Worm (Caenorhabditis elegans): ENCODE measurements around the gene col-118.

The col-118 gene

ce11 chrIV:8819471-8819870, 28.5 kb upstream of the col-118 start:
- no peak for TF ChIP-seq Y48G9A.11 (GFP tag; IDR thresholded peaks at IDR 0.05)
- no peak for TF ChIP-seq madf-9 (GFP tag; conservative IDR thresholded peaks at IDR 0.05)
- TF ChIP-seq F26F4.8 (GFP tag; conservative IDR thresholded peaks at IDR 0.05) = no peak
- no peak for TF ChIP-seq arid-1 (GFP tag; conservative IDR thresholded peaks at IDR 0.05)
- no peak for TF ChIP-seq set-16 (GFP tag; IDR thresholded peaks at IDR 0.05)
- no peak for TF ChIP-seq lin-38 (GFP tag; IDR thresholded peaks at IDR 0.05)
- TF ChIP-seq dmd-6 (GFP tag; IDR thresholded peaks at IDR 0.05) = no peak
- no peak for TF ChIP-seq ceh-20 (GFP tag; IDR thresholded peaks at IDR 0.05)
- no peak for TF ChIP-seq daf-12 (tag; optimal IDR thresholded peaks at IDR 0.05)
- TF ChIP-seq ceh-32 (tag; optimal IDR thresholded peaks at IDR 0.05; ENCODE audit: poor library complexity) = no peak
- TF ChIP-seq ZK337.2 (GFP tag; IDR thresholded peaks at IDR 0.05) = no peak
- TF ChIP-seq nhr-6 (tag; optimal IDR thresholded peaks at IDR 0.05) = no peak
- no peak for TF ChIP-seq ceh-44 (GFP tag; IDR thresholded peaks at IDR 0.05)
- TF ChIP-seq Y5F2A.4 (GFP tag; optimal IDR thresholded peaks at IDR 0.05) = no peak
- no peak for TF ChIP-seq ztf-7 (tag; optimal IDR thresholded peaks at IDR 0.05)

DNA sequence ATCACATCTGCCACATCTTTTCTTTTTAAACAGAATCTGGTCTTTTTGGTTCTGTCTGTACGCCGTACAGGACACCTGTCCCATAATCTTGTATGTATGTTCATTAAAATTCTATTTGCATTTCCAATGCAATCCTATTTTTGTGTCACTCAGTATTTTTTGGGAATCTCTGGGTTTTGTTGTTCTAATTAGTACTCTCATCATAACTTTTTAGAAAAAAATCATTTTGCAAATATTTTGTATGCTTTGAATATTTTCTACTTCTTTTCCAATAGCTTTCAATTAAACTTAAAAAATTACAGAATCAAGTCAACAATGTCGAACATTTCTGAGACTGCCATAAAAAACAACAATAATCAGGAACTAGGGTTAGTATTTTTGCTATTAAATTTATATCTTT, 28.0 kb upstream of the col-118 start, which contains the start of gene T28C6.3:
Gene T28C6.3, plus strand, starts transcription at position 301 of the 400 bp plus-strand sequence.
- TF ChIP-seq cey-2 (tag; optimal IDR thresholded peaks at IDR 0.05; ENCODE audit: borderline replicate concordance, insufficient read depth) = no peak
- no peak for TF ChIP-seq T20F7.1 (GFP tag; optimal IDR thresholded peaks at IDR 0.05)
- TF ChIP-seq php-3 (GFP tag; IDR thresholded peaks at IDR 0.05) = no peak
- no peak for TF ChIP-seq hlh-11 (tag; optimal IDR thresholded peaks at IDR 0.05)
- TF ChIP-seq mxl-3 (GFP tag; optimal IDR thresholded peaks at IDR 0.05) = no peak
- no peak for TF ChIP-seq zfp-3 (GFP tag; conservative IDR thresholded peaks at IDR 0.05)
- TF ChIP-seq ceh-82 (tag; optimal IDR thresholded peaks at IDR 0.05) = no peak
- TF ChIP-seq rbr-2 (tag; optimal IDR thresholded peaks at IDR 0.05) = no peak
- no peak for TF ChIP-seq hlh-30 (tag; optimal IDR thresholded peaks at IDR 0.05; ENCODE audit: insufficient read depth)
- TF ChIP-seq ama-1 (optimal IDR thresholded peaks at IDR 0.05) = no peak
- TF ChIP-seq dmd-9 (GFP tag; IDR thresholded peaks at IDR 0.05) = no peak
- TF ChIP-seq daf-12 (tag; optimal IDR thresholded peaks at IDR 0.05) = no peak
- no peak for TF ChIP-seq nhr-102 (tag; optimal IDR thresholded peaks at IDR 0.05)
- TF ChIP-seq duxl-1 (tag; optimal IDR thresholded peaks at IDR 0.05; ENCODE audit: poor library complexity) = no peak
- no peak for TF ChIP-seq aly-2 (tag; optimal IDR thresholded peaks at IDR 0.05)
- no peak for TF ChIP-seq egl-43 (GFP tag; IDR thresholded peaks at IDR 0.05)
- TF ChIP-seq ctbp-1 (GFP tag; IDR thresholded peaks at IDR 0.05) = no peak
- TF ChIP-seq mdt-29 (GFP tag; IDR thresholded peaks at IDR 0.05) = no peak

DNA sequence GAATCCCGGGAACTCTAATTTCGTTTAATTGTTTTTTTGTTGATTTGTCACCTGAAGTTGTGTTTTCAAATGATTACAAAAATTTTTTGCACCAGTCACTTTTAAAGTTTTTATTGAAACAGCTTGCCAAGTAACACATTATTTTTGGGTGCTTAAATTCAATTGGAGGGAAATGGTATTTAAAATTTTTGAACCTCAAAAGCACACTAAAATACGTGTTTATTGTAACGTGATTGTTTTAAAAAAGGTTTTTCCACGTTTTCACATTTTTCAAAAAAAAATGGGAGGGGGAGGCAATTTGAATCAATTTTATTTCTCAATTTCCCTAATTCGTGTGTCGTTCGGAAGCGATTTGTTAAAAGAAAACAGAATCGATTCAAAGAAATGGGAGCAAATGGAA, 26.9 kb upstream of the col-118 start, which contains the start of gene T28C6.5:
Gene T28C6.5, plus strand, starts transcription at position 301 of the 400 bp plus-strand sequence.
- TF ChIP-seq zip-2 (tag; optimal IDR thresholded peaks at IDR 0.05) (no peak), F49E8.2 (tag; optimal IDR thresholded peaks at IDR 0.05; ENCODE audit: borderline replicate concordance) (no peak), gei-8 (GFP tag; optimal IDR thresholded peaks at IDR 0.05) (no peak)

ce11 chrIV:8822598-8822997, 25.4 kb upstream of the col-118 start:
- TF ChIP-seq lin-29 (GFP tag; IDR thresholded peaks at IDR 0.05) = no peak
- TF ChIP-seq ceh-44 (GFP tag; IDR thresholded peaks at IDR 0.05) = no peak
- TF ChIP-seq F44E2.7 (GFP tag; IDR thresholded peaks at IDR 0.05) = no peak
- peak; percentile 12 for TF ChIP-seq nhr-28 (tag; optimal IDR thresholded peaks at IDR 0.05)
- TF ChIP-seq nhr-48 (tag; optimal IDR thresholded peaks at IDR 0.05) = no peak
- no peak for TF ChIP-seq duxl-1 (tag; optimal IDR thresholded peaks at IDR 0.05; ENCODE audit: poor library complexity)
- TF ChIP-seq gei-8 (GFP tag; optimal IDR thresholded peaks at IDR 0.05) = no peak
- TF ChIP-seq lin-39 (tag; optimal IDR thresholded peaks at IDR 0.05) = no peak
- TF ChIP-seq F10B5.3 (tag; optimal IDR thresholded peaks at IDR 0.05) = no peak
- TF ChIP-seq nhr-10 (tag; optimal IDR thresholded peaks at IDR 0.05) = peak; percentile 53
- no peak for TF ChIP-seq snpc-4 (tag; optimal IDR thresholded peaks at IDR 0.05)
- TF ChIP-seq arid-1 (GFP tag; conservative IDR thresholded peaks at IDR 0.05) = no peak
- no peak for TF ChIP-seq nhr-77 (tag; optimal IDR thresholded peaks at IDR 0.05)
- no peak for TF ChIP-seq jun-1 (tag; optimal IDR thresholded peaks at IDR 0.05)
- no peak for TF ChIP-seq aly-2 (tag; optimal IDR thresholded peaks at IDR 0.05)
- TF ChIP-seq lin-15B (tag; optimal IDR thresholded peaks at IDR 0.05) = no peak
- no peak for TF ChIP-seq aha-1 (tag)
- TF ChIP-seq egl-43 (GFP tag; IDR thresholded peaks at IDR 0.05) = no peak
- no peak for TF ChIP-seq hif-1 (tag; optimal IDR thresholded peaks at IDR 0.05)
